Worm (Caenorhabditis elegans) whole organism, L1 larva: ENCODE data around the gene srxa-4.

Experiments
- C04F5.9 ChIP-seq: sonication (generic microtip); optimal IDR thresholded peaks from 2 replicates; lab custom pipeline; 2016; ENCODE audit warnings: missing genetic modification characterization, missing compliant biosample characterization
- F16B12.6 ChIP-seq: fragments of 150-350 bp; optimal IDR thresholded peaks from 2 replicates; lab custom pipeline; 2014; ENCODE audit warnings: missing biosample characterization, missing genetic modification characterization
- blmp-1 ChIP-seq: fragments of 150-350 bp; optimal IDR thresholded peaks from 2 replicates; lab custom pipeline; 2014; ENCODE audit warnings: missing biosample characterization, missing genetic modification characterization
- efl-1 ChIP-seq, 4 experiments: fragments of 150-350 bp; optimal IDR thresholded peaks in 3 of 4; peaks in 1 of 4; 1 replicate in 1 of 4; 2 replicates in 3 of 4; lab custom pipeline; 2014; ENCODE audit warnings: missing biosample characterization in 2 of 4, missing genetic modification characterization in 2 of 4, missing genetic modification reagents in 2 of 4
- elt-3 ChIP-seq, 6 experiments: fragments of 150-350 bp in 1 of 6; sonication (generic microtip); optimal IDR thresholded peaks; 2 replicates each; lab custom pipeline; 2017 to 2018; ENCODE audit warnings: missing biosample characterization in 6 of 6, missing genetic modification characterization in 6 of 6, inconsistent platforms in 1 of 6
- fkh-4 ChIP-seq: sonication (generic microtip); optimal IDR thresholded peaks from 2 replicates; lab custom pipeline; 2016; ENCODE audit warnings: missing compliant biosample characterization, missing genetic modification characterization, borderline replicate concordance
- grh-1 ChIP-seq: fragments of 200-800 bp; sonication (Bioruptor generic); IDR thresholded peaks from 2 replicates; pipeline ENCODE4 v1.3.6; 2022; ENCODE audit warnings: missing genetic modification reagents, missing genetic modification characterization, missing compliant biosample characterization
- hlh-17 ChIP-seq: fragments of 200-800 bp; sonication (Bioruptor generic); optimal IDR thresholded peaks from 2 replicates; lab custom pipeline; 2018; ENCODE audit warnings: missing genetic modification characterization, mild to moderate bottlenecking, missing compliant biosample characterization, moderate library complexity, borderline replicate concordance
- lin-14 ChIP-seq: fragments of 200-800 bp; sonication (Bioruptor generic); optimal IDR thresholded peaks from 2 replicates; lab custom pipeline; 2018; ENCODE audit warnings: mild to moderate bottlenecking, missing genetic modification characterization, moderate library complexity, missing compliant biosample characterization
- lin-15B ChIP-seq: fragments of 150-350 bp; sonication (generic microtip); optimal IDR thresholded peaks from 3 replicates; lab custom pipeline; 2014; ENCODE audit warnings: missing biosample characterization, missing genetic modification characterization
- lin-35 ChIP-seq, 2 experiments: fragments of 150-350 bp; optimal IDR thresholded peaks; 2 replicates each; lab custom pipeline; 2014; ENCODE audit warnings: missing biosample characterization in 2 of 2, missing genetic modification characterization in 2 of 2, missing genetic modification reagents in 2 of 2
- lir-3 ChIP-seq: sonication (generic microtip); optimal IDR thresholded peaks from 2 replicates; lab custom pipeline; 2016; ENCODE audit warnings: mild to moderate bottlenecking, missing genetic modification characterization, moderate library complexity, missing compliant biosample characterization; ENCODE audit not compliant: poor library complexity
- mab-9 ChIP-seq: fragments of 200-800 bp; sonication (Bioruptor generic); IDR thresholded peaks from 2 replicates; pipeline ENCODE4 v1.3.6; 2022; ENCODE audit warnings: missing genetic modification reagents, missing genetic modification characterization, missing compliant biosample characterization
- mdl-1 ChIP-seq, 2 experiments: fragments of 150-350 bp; optimal IDR thresholded peaks; 2 replicates each; lab custom pipeline; 2014 to 2017; ENCODE audit warnings: missing biosample characterization in 2 of 2, missing genetic modification characterization in 2 of 2, inconsistent platforms in 1 of 2
- nhr-11 ChIP-seq: fragments of 150-350 bp; optimal IDR thresholded peaks from 2 replicates; lab custom pipeline; 2014; ENCODE audit warnings: missing biosample characterization, missing genetic modification characterization
- nhr-19 ChIP-seq: fragments of 200-800 bp; sonication (Bioruptor generic); conservative IDR thresholded peaks from 2 replicates; pipeline ENCODE4 v1.3.6; 2022; ENCODE audit warnings: missing genetic modification characterization, missing compliant biosample characterization
- nhr-20 ChIP-seq: sonication (generic microtip); optimal IDR thresholded peaks from 2 replicates; lab custom pipeline; 2016; ENCODE audit warnings: mild to moderate bottlenecking, missing genetic modification characterization, missing compliant biosample characterization
- nhr-237 ChIP-seq: fragments of 150-350 bp; optimal IDR thresholded peaks from 2 replicates; lab custom pipeline; 2014; ENCODE audit warnings: missing biosample characterization, missing genetic modification characterization
- nhr-47 ChIP-seq: sonication (generic microtip); optimal IDR thresholded peaks from 2 replicates; lab custom pipeline; 2016; ENCODE audit warnings: mild to moderate bottlenecking, missing genetic modification characterization, moderate library complexity, missing compliant biosample characterization
- nhr-71 ChIP-seq: sonication (generic microtip); optimal IDR thresholded peaks from 2 replicates; lab custom pipeline; 2016; ENCODE audit warnings: mild to moderate bottlenecking, missing genetic modification characterization, moderate library complexity, missing compliant biosample characterization
- nhr-76 ChIP-seq: sonication (generic microtip); optimal IDR thresholded peaks from 2 replicates; lab custom pipeline; 2017; ENCODE audit warnings: missing biosample characterization, missing genetic modification characterization
- nhr-85 ChIP-seq: sonication (generic microtip); peaks from one replicate; lab custom pipeline; 2016; ENCODE audit warnings: missing genetic modification characterization, inconsistent platforms, missing compliant biosample characterization
- skn-1 ChIP-seq: fragments of 150-350 bp; optimal IDR thresholded peaks from 2 replicates; lab custom pipeline; 2014; ENCODE audit warnings: missing biosample characterization, missing genetic modification characterization
- snpc-4 ChIP-seq: fragments of 150-350 bp; optimal IDR thresholded peaks from 2 replicates; lab custom pipeline; 2014; ENCODE audit warnings: missing biosample characterization, missing genetic modification characterization
- snu-23 ChIP-seq: sonication (generic microtip); optimal IDR thresholded peaks from 2 replicates; lab custom pipeline; 2016; ENCODE audit warnings: missing genetic modification characterization, missing compliant biosample characterization
- sup-37 ChIP-seq: fragments of 200-800 bp; sonication (Bioruptor generic); optimal IDR thresholded peaks from 2 replicates; lab custom pipeline; 2018; ENCODE audit warnings: mild to moderate bottlenecking, missing genetic modification characterization, missing compliant biosample characterization
- tbx-2 ChIP-seq: sonication (generic microtip); optimal IDR thresholded peaks from 2 replicates; lab custom pipeline; 2016; ENCODE audit warnings: missing genetic modification characterization, missing compliant biosample characterization
- unc-130 ChIP-seq: fragments of 150-350 bp; optimal IDR thresholded peaks from 2 replicates; lab custom pipeline; 2017; ENCODE audit warnings: missing biosample characterization, missing genetic modification characterization, inconsistent platforms
- unc-62 ChIP-seq: fragments of 150-350 bp; optimal IDR thresholded peaks from 2 replicates; lab custom pipeline; 2014; ENCODE audit warnings: missing biosample characterization, missing genetic modification reagents, missing genetic modification characterization
- unc-98 ChIP-seq: fragments of 200-800 bp; sonication (Bioruptor generic); IDR thresholded peaks from 2 replicates; pipeline ENCODE4 v1.3.6; 2022; ENCODE audit warnings: missing genetic modification characterization, missing compliant biosample characterization
- xbp-1 ChIP-seq: sonication (generic microtip); optimal IDR thresholded peaks from 2 replicates; lab custom pipeline; 2016; ENCODE audit warnings: missing genetic modification characterization, missing compliant biosample characterization
- ztf-4 ChIP-seq: fragments of 150-350 bp; optimal IDR thresholded peaks from 2 replicates; lab custom pipeline; 2014; ENCODE audit warnings: missing biosample characterization, missing genetic modification characterization

srxa-4 gene

ce11 chrV:7403501-7403900 lies 16.8 kb upstream of the srxa-4 start (continued):
- TF ChIP-seq unc-98 (GFP tag; lab: Robert Waterston, UW) (no peak), F16B12.6 (tag; lab: Kevin White, UChicago) (no peak)

ce11 chrV:7408520-7408919 lies 11.7 kb upstream of the srxa-4 start, which contains the start of gene srt-6:
TSS of gene srt-6 (minus strand) at chrV:7408814.
- no peak for TF ChIP-seq ztf-4 (tag; lab: Kevin White, UChicago)
- no peak for TF ChIP-seq nhr-47 (tag; lab: Kevin White, UChicago)
- no peak for TF ChIP-seq lin-15B
- no peak for TF ChIP-seq lir-3 (tag; lab: Kevin White, UChicago)
- no peak for TF ChIP-seq sup-37 (GFP tag; lab: Kevin White, UChicago)
- TF ChIP-seq tbx-2 (tag; lab: Kevin White, UChicago): no peak
- TF ChIP-seq, all 84 proteins: peak for 0

- no peak for TF ChIP-seq grh-1 (GFP tag; lab: Robert Waterston, UW)
- no peak for TF ChIP-seq lin-14 (GFP tag; lab: Kevin White, UChicago)
- TF ChIP-seq nhr-20: no peak
- TF ChIP-seq snpc-4 (tag; lab: Kevin White, UChicago): no peak
- TF ChIP-seq unc-62 (GFP tag; lab: Kevin White, UChicago): no peak
- no peak for TF ChIP-seq mdl-1 (tag; optimal IDR thresholded peaks at IDR 0.05; lab: Kevin White, UChicago)
- no peak for TF ChIP-seq mab-9 (GFP tag; lab: Robert Waterston, UW)
Measured at ce11 chrV:7409599-7409998, 10.7 kb upstream of the srxa-4 start, which contains the start of gene R13D7.2. TSS of gene R13D7.2 (plus strand) at chrV:7409899.

ce11 chrV:7411695-7412094 lies 8.6 kb upstream of the srxa-4 start, which contains the start of gene str-41:
TSS of gene str-41 (plus strand) at chrV:7411995.
- no peak for TF ChIP-seq C04F5.9 (tag; lab: Kevin White, UChicago)
- TF ChIP-seq efl-1 (optimal IDR thresholded peaks at IDR 0.05; lab: Kevin White, UChicago): no peak
- TF ChIP-seq efl-1 (GFP tag; optimal IDR thresholded peaks at IDR 0.05 in 1 of 2; lab: Kevin White, UChicago): peak in 1 of 2 experiments; percentile 13

- TF ChIP-seq efl-1 (optimal IDR thresholded peaks at IDR 0.05; lab: Kevin White, UChicago) (no peak), efl-1 (GFP tag; optimal IDR thresholded peaks at IDR 0.05 in 1 of 2; lab: Kevin White, UChicago) (peak in 1 of 2 experiments; percentile 91), lin-35 (GFP tag; optimal IDR thresholded peaks at IDR 0.05; lab: Kevin White, UChicago) (peak in 1 of 2 experiments; percentile 26), unc-130 (tag; lab: Kevin White, UChicago) (peak; percentile 16), tbx-2 (tag; lab: Kevin White, UChicago) (peak; percentile 47), grh-1 (GFP tag; lab: Robert Waterston, UW) (0 out of 2 replicates have a peak, but pooled peaks have one; percentile 26), fkh-4 (tag; lab: Kevin White, UChicago) (no peak), snu-23 (GFP tag; lab: Kevin White, UChicago) (peak; percentile 69), nhr-237 (tag; lab: Kevin White, UChicago) (no peak), elt-3 (tag; optimal IDR thresholded peaks at IDR 0.05; lab: Kevin White, UChicago) (peak in 3 of 6 experiments; percentile 31 to 88 (median 60)), xbp-1 (tag; lab: Kevin White, UChicago) (no peak), mdl-1 (tag; optimal IDR thresholded peaks at IDR 0.05; lab: Kevin White, UChicago) (peak in 1 of 2 experiments; percentile 64), lin-15B (no peak), hlh-17 (GFP tag; lab: Kevin White, UChicago) (no peak), nhr-20 (peak; percentile 88), blmp-1 (tag; lab: Kevin White, UChicago) (peak; percentile 67), nhr-76 (tag; lab: Kevin White, UChicago) (no peak), skn-1 (tag; lab: Kevin White, UChicago) (peak; percentile 87), nhr-85 (tag; lab: Kevin White, UChicago) (peak; percentile 90), nhr-11 (tag; lab: Kevin White, UChicago) (no peak), snpc-4 (tag; lab: Kevin White, UChicago) (no peak), nhr-71 (tag; lab: Kevin White, UChicago) (peak; percentile 74), nhr-19 (GFP tag; lab: Robert Waterston, UW) (peak; percentile 86)
- TF ChIP-seq, all 84 proteins: peak for 14
Measured at ce11 chrV:7413107-7413774, 7.0 kb upstream of the srxa-4 start, which contains the start of gene F18E3.11. TSS of gene F18E3.11 (plus strand) at chrV:7413482.
